Worm (Caenorhabditis elegans) whole organism, L2 larva: Measurements from ENCODE around the gene twk-20.

Source experiments
- ZK546.5 ChIP-seq: sonication (generic microtip); optimal IDR thresholded peaks from 2 replicates; lab custom pipeline; 2017; ENCODE audit warnings: missing biosample characterization, missing genetic modification characterization
- elt-1 ChIP-seq: fragments of 150-350 bp; optimal IDR thresholded peaks from 2 replicates; lab custom pipeline; 2014; ENCODE audit warnings: missing biosample characterization, missing genetic modification characterization
- nhr-11 ChIP-seq: fragments of 150-350 bp; optimal IDR thresholded peaks from 2 replicates; lab custom pipeline; 2014; ENCODE audit warnings: missing biosample characterization, missing genetic modification characterization
- nhr-12 ChIP-seq: fragments of 150-350 bp; optimal IDR thresholded peaks from 2 replicates; lab custom pipeline; 2014; ENCODE audit warnings: missing biosample characterization, missing genetic modification characterization
- nhr-129 ChIP-seq: fragments of 150-350 bp; optimal IDR thresholded peaks from 2 replicates; lab custom pipeline; 2014; ENCODE audit warnings: missing biosample characterization, missing genetic modification characterization
- nhr-77 ChIP-seq: fragments of 150-350 bp; optimal IDR thresholded peaks from 2 replicates; lab custom pipeline; 2014; ENCODE audit warnings: missing biosample characterization, missing genetic modification characterization
- sem-4 ChIP-seq: fragments of 150-350 bp; optimal IDR thresholded peaks from 2 replicates; lab custom pipeline; 2014; ENCODE audit warnings: missing biosample characterization, missing genetic modification reagents, missing genetic modification characterization

ce11 chrX:13637526-13637925 is 2.2 kb upstream of the twk-20 start:
- TF ChIP-seq ZK546.5 (tag; lab: Kevin White, UChicago), result no peak
- TF ChIP-seq elt-1, result no peak
- TF ChIP-seq nhr-11 (tag; lab: Kevin White, UChicago), result no peak
- no peak for TF ChIP-seq nhr-129 (tag; lab: Kevin White, UChicago)
- TF ChIP-seq nhr-12 (tag; lab: Kevin White, UChicago), result no peak
- TF ChIP-seq nhr-77 (tag; lab: Kevin White, UChicago), result no peak
- TF ChIP-seq sem-4, result no peak
